Worm (Caenorhabditis elegans) whole organism, young adult: ENCODE data around the gene vps-29.

ENCODE experiments used
- B0035.1 ChIP-seq: sonication (generic microtip); optimal IDR thresholded peaks from 2 replicates; lab custom pipeline; 2016; ENCODE audit warnings: missing genetic modification characterization, mild to moderate bottlenecking, missing compliant biosample characterization, missing genotype, missing genetic modification reagents
- B0336.3 ChIP-seq: fragments of 200-800 bp; sonication (Bioruptor generic); IDR thresholded peaks from 2 replicates; pipeline ENCODE4 v1.3.6; 2022; ENCODE audit warnings: missing genetic modification characterization, missing compliant biosample characterization
- C17E4.6 ChIP-seq: fragments of 200-800 bp; sonication (Bioruptor generic); IDR thresholded peaks from 2 replicates; pipeline ENCODE4 v1.3.6; 2022; ENCODE audit warnings: missing genetic modification reagents, missing genetic modification characterization, missing compliant biosample characterization
- F22D6.2 ChIP-seq: sonication (generic microtip); optimal IDR thresholded peaks from 2 replicates; lab custom pipeline; 2016; ENCODE audit warnings: mild to moderate bottlenecking, missing genetic modification characterization, missing compliant biosample characterization
- F33H1.4 ChIP-seq: fragments of 200-800 bp; sonication (Bioruptor generic); IDR thresholded peaks from 2 replicates; pipeline ENCODE4 v1.3.6; 2022; ENCODE audit warnings: missing genetic modification reagents, missing genetic modification characterization, missing compliant biosample characterization
- F57A8.1 ChIP-seq: fragments of 200-800 bp; sonication (Bioruptor generic); optimal IDR thresholded peaks from 2 replicates; lab custom pipeline; 2018; ENCODE audit warnings: mild to moderate bottlenecking, missing genetic modification characterization, moderate library complexity, missing compliant biosample characterization
- F57C9.4 ChIP-seq: sonication (generic microtip); optimal IDR thresholded peaks from 2 replicates; lab custom pipeline; 2017; ENCODE audit warnings: mild to moderate bottlenecking, missing genetic modification characterization, missing compliant biosample characterization
- T26A5.8 ChIP-seq: sonication (generic microtip); optimal IDR thresholded peaks from 2 replicates; lab custom pipeline; 2016; ENCODE audit warnings: missing genetic modification characterization, missing compliant biosample characterization
- Y53F4B.3 ChIP-seq: fragments of 200-800 bp; sonication (Bioruptor generic); IDR thresholded peaks from 2 replicates; pipeline ENCODE4 v1.3.6; 2022; ENCODE audit warnings: missing genetic modification reagents, missing genetic modification characterization, missing compliant biosample characterization
- Y67H2A.10 ChIP-seq: fragments of 200-800 bp; sonication (Bioruptor generic); conservative IDR thresholded peaks from 2 replicates; pipeline ENCODE4 v1.3.6; 2022; ENCODE audit warnings: missing genetic modification reagents, missing genetic modification characterization, missing compliant biosample characterization
- Y79H2A.3 ChIP-seq: fragments of 200-800 bp; sonication (Bioruptor generic); conservative IDR thresholded peaks from 2 replicates; pipeline ENCODE4 v1.3.6; 2022; ENCODE audit warnings: missing genetic modification reagents, missing genetic modification characterization, missing compliant biosample characterization
- akir-1 ChIP-seq: fragments of 200-800 bp; sonication (Bioruptor generic); optimal IDR thresholded peaks from 2 replicates; lab custom pipeline; 2018; ENCODE audit warnings: mild to moderate bottlenecking, missing genetic modification characterization, moderate library complexity, missing compliant biosample characterization
- attf-5 ChIP-seq: fragments of 200-800 bp; sonication (Bioruptor generic); optimal IDR thresholded peaks from 2 replicates; lab custom pipeline; 2018; ENCODE audit warnings: mild to moderate bottlenecking, missing genetic modification characterization, missing compliant biosample characterization
- attf-6 ChIP-seq: fragments of 200-800 bp; sonication (Bioruptor generic); IDR thresholded peaks from 2 replicates; pipeline ENCODE4 v1.3.6; 2022; ENCODE audit warnings: missing genetic modification reagents, missing genetic modification characterization, missing compliant biosample characterization
- cebp-1 ChIP-seq, 2 experiments: fragments of 200-800 bp in 1 of 2; sonication (Bioruptor generic) in 1 of 2; sonication (generic microtip) in 1 of 2; IDR thresholded peaks in 1 of 2; optimal IDR thresholded peaks in 1 of 2; 2 replicates each; pipeline versions ENCODE4 v1.3.6 to Lab custom; 2017 to 2022; ENCODE audit warnings: missing compliant biosample characterization in 2 of 2, missing genetic modification characterization in 2 of 2, mild to moderate bottlenecking in 1 of 2, missing genetic modification reagents in 1 of 2, moderate library complexity in 1 of 2
- ceh-27 ChIP-seq: fragments of 200-800 bp; sonication (Bioruptor generic); optimal IDR thresholded peaks from 2 replicates; lab custom pipeline; 2018; ENCODE audit warnings: mild to moderate bottlenecking, missing genetic modification characterization, moderate library complexity, missing compliant biosample characterization
- ceh-40 ChIP-seq: fragments of 200-800 bp; sonication (Bioruptor generic); IDR thresholded peaks from 2 replicates; pipeline ENCODE4 v1.3.6; 2022; ENCODE audit warnings: missing genetic modification characterization, missing compliant biosample characterization
- ceh-91 ChIP-seq: fragments of 200-800 bp; sonication (Bioruptor generic); IDR thresholded peaks from 2 replicates; pipeline ENCODE4 v1.3.6; 2022; ENCODE audit warnings: missing genetic modification reagents, missing genetic modification characterization, missing compliant biosample characterization
- chd-7 ChIP-seq: sonication (generic microtip); optimal IDR thresholded peaks from 2 replicates; lab custom pipeline; 2016; ENCODE audit warnings: mild to moderate bottlenecking, missing genetic modification characterization, moderate library complexity, missing compliant biosample characterization
- dox-1 ChIP-seq: fragments of 200-800 bp; sonication (Bioruptor generic); IDR thresholded peaks from 2 replicates; pipeline ENCODE4 v1.3.6; 2022; ENCODE audit warnings: missing genetic modification reagents, missing genetic modification characterization, missing compliant biosample characterization
- efl-1 ChIP-seq: fragments of 150-350 bp; optimal IDR thresholded peaks from 2 replicates; lab custom pipeline; 2014; ENCODE audit warnings: missing biosample characterization, missing genetic modification reagents, missing genetic modification characterization
- ets-4 ChIP-seq: fragments of 200-800 bp; sonication (Bioruptor generic); optimal IDR thresholded peaks from 2 replicates; lab custom pipeline; 2018; ENCODE audit warnings: mild to moderate bottlenecking, missing genetic modification characterization, missing compliant biosample characterization
- gei-17 ChIP-seq: fragments of 200-800 bp; sonication (Bioruptor generic); optimal IDR thresholded peaks from 2 replicates; lab custom pipeline; 2018; ENCODE audit warnings: mild to moderate bottlenecking, missing genetic modification characterization, missing compliant biosample characterization
- hlh-12 ChIP-seq: sonication (generic microtip); optimal IDR thresholded peaks from 2 replicates; lab custom pipeline; 2016; ENCODE audit warnings: missing genetic modification characterization, missing compliant biosample characterization
- hlh-26 ChIP-seq: fragments of 200-800 bp; sonication (Bioruptor generic); conservative IDR thresholded peaks from 2 replicates; pipeline ENCODE4 v1.3.6; 2022; ENCODE audit warnings: missing genetic modification reagents, missing genetic modification characterization, missing compliant biosample characterization
- lin-35 ChIP-seq, 3 experiments: fragments of 150-350 bp in 2 of 3; sonication (generic microtip) in 1 of 3; optimal IDR thresholded peaks; 2 replicates each; lab custom pipeline; 2014 to 2018; ENCODE audit warnings: missing biosample characterization in 3 of 3, missing genetic modification characterization in 3 of 3, missing genetic modification reagents in 3 of 3
- lin-54 ChIP-seq: fragments of 200-800 bp; sonication (Bioruptor generic); optimal IDR thresholded peaks from 2 replicates; lab custom pipeline; 2018; ENCODE audit warnings: mild to moderate bottlenecking, missing genetic modification characterization, missing compliant biosample characterization
- lsl-1 ChIP-seq: fragments of 200-800 bp; sonication (Bioruptor generic); optimal IDR thresholded peaks from 2 replicates; lab custom pipeline; 2018; ENCODE audit warnings: mild to moderate bottlenecking, missing genetic modification characterization, moderate library complexity, missing compliant biosample characterization
- lsy-27 ChIP-seq: sonication (generic microtip); optimal IDR thresholded peaks from 2 replicates; lab custom pipeline; 2017; ENCODE audit warnings: missing genetic modification characterization, mild to moderate bottlenecking, missing compliant biosample characterization, antibody characterized with exemption, missing genotype, borderline replicate concordance; ENCODE audit not compliant: insufficient read depth
- madf-10 ChIP-seq: sonication (generic microtip); optimal IDR thresholded peaks from 2 replicates; lab custom pipeline; 2016; ENCODE audit warnings: mild to moderate bottlenecking, missing genetic modification characterization, missing compliant biosample characterization
- madf-6 ChIP-seq: fragments of 200-800 bp; sonication (Bioruptor generic); IDR thresholded peaks from 2 replicates; pipeline ENCODE4 v1.3.6; 2022; ENCODE audit warnings: missing genetic modification reagents, missing genetic modification characterization, missing compliant biosample characterization
- madf-8 ChIP-seq: fragments of 200-800 bp; sonication (Bioruptor generic); conservative IDR thresholded peaks from 2 replicates; pipeline ENCODE4 v1.3.6; 2022; ENCODE audit warnings: missing genetic modification reagents, missing genetic modification characterization, missing compliant biosample characterization
- nfyb-1 ChIP-seq: fragments of 200-800 bp; sonication (Bioruptor generic); IDR thresholded peaks from 2 replicates; pipeline ENCODE4 v1.3.6; 2022; ENCODE audit warnings: missing genetic modification reagents, missing genetic modification characterization, missing compliant biosample characterization
- nhr-179 ChIP-seq: sonication (generic microtip); optimal IDR thresholded peaks from 2 replicates; lab custom pipeline; 2016; ENCODE audit warnings: mild to moderate bottlenecking, missing genetic modification characterization, missing compliant biosample characterization
- pha-4 ChIP-seq: fragments of 150-350 bp; sonication (generic microtip); optimal IDR thresholded peaks from 2 replicates; lab custom pipeline; 2014; ENCODE audit warnings: missing biosample characterization, missing genetic modification reagents, missing genetic modification characterization
- rcor-1 ChIP-seq: fragments of 200-800 bp; sonication (Bioruptor generic); IDR thresholded peaks from 2 replicates; pipeline ENCODE4 v1.3.6; 2022; ENCODE audit warnings: missing genetic modification reagents, missing genetic modification characterization, missing compliant biosample characterization
- sdz-38 ChIP-seq: sonication (generic microtip); optimal IDR thresholded peaks from 2 replicates; lab custom pipeline; 2016; ENCODE audit warnings: missing genotype, missing genetic modification characterization, missing compliant biosample characterization
- snpc-4 ChIP-seq, 5 experiments: fragments of 150-350 bp in 1 of 5; sonication (generic microtip) in 4 of 5; optimal IDR thresholded peaks; 2 replicates each; lab custom pipeline; 2014 to 2018; ENCODE audit warnings: missing genetic modification characterization in 5 of 5, missing biosample characterization in 3 of 5, antibody characterized with exemption in 2 of 5, mild to moderate bottlenecking in 2 of 5, missing compliant biosample characterization in 2 of 5, missing genotype in 2 of 5, moderate library complexity in 2 of 5, missing genetic modification reagents in 1 of 5
- unc-130 ChIP-seq: sonication (generic microtip); optimal IDR thresholded peaks from 2 replicates; lab custom pipeline; 2016; ENCODE audit warnings: missing genetic modification reagents, missing genetic modification characterization, missing compliant biosample characterization
- unc-62 ChIP-seq: fragments of 150-350 bp; optimal IDR thresholded peaks from 2 replicates; lab custom pipeline; 2014; ENCODE audit warnings: missing biosample characterization, missing genetic modification reagents, missing genetic modification characterization
- zfh-2 ChIP-seq: fragments of 200-800 bp; sonication (Bioruptor generic); conservative IDR thresholded peaks from 2 replicates; pipeline ENCODE4 v1.3.6; 2022; ENCODE audit warnings: missing genetic modification reagents, missing genetic modification characterization, missing compliant biosample characterization
- ztf-28 ChIP-seq: fragments of 200-800 bp; sonication (Bioruptor generic); IDR thresholded peaks from 2 replicates; pipeline ENCODE4 v1.3.6; 2022; ENCODE audit warnings: missing genetic modification reagents, missing genetic modification characterization, missing compliant biosample characterization

Gene vps-29

ce11 chrIII:10093093-10093492 is 19.8 kb downstream of the vps-29 start (continued):
- TF ChIP-seq lsy-27: no peak
- TF ChIP-seq F57A8.1: no peak
- no peak for TF ChIP-seq ets-4 (GFP tag; lab: Kevin White, UChicago)
- 0 out of 2 replicates have a peak, but pooled peaks have one; percentile 18 for TF ChIP-seq F33H1.4
- TF ChIP-seq Y67H2A.10: no peak
- TF ChIP-seq unc-130 (GFP tag; lab: Kevin White, UChicago): no peak
- peak; percentile 37; the same call in 1 of the 2 replicates for TF ChIP-seq madf-6 (GFP tag; lab: Robert Waterston, UW)
- no peak for TF ChIP-seq F57C9.4
- TF ChIP-seq attf-5: no peak
- TF ChIP-seq gei-17 (GFP tag; lab: Kevin White, UChicago): no peak
- no peak for TF ChIP-seq dox-1 (GFP tag; lab: Robert Waterston, UW)
- TF ChIP-seq C17E4.6 (GFP tag; lab: Robert Waterston, UW): no peak
- TF ChIP-seq unc-62: no peak
- TF ChIP-seq hlh-12 (tag; lab: Kevin White, UChicago): no peak
- TF ChIP-seq nhr-179: no peak
- no peak for TF ChIP-seq snpc-4 (GFP tag; optimal IDR thresholded peaks at IDR 0.05; lab: Kevin White, UChicago)
- TF ChIP-seq snpc-4 (tag; optimal IDR thresholded peaks at IDR 0.05; lab: Kevin White, UChicago): peak in 1 of 4 experiments; percentile 6
- no peak for TF ChIP-seq ztf-28
- TF ChIP-seq hlh-26 (GFP tag; lab: Robert Waterston, UW): no peak
- TF ChIP-seq nfyb-1 (GFP tag; lab: Robert Waterston, UW): 0 out of 2 replicates have a peak, but pooled peaks have one; percentile 35
- TF ChIP-seq madf-10 (tag; lab: Kevin White, UChicago): no peak
- peak; percentile 81 for TF ChIP-seq lin-54 (GFP tag; lab: Kevin White, UChicago)
- TF ChIP-seq lsl-1 (GFP tag; lab: Kevin White, UChicago): peak; percentile 42
- TF ChIP-seq pha-4 (tag; lab: Kevin White, UChicago): no peak
- no peak for TF ChIP-seq sdz-38 (tag; lab: Kevin White, UChicago)
- no peak for TF ChIP-seq rcor-1
- no peak for TF ChIP-seq B0336.3 (GFP tag; lab: Robert Waterston, UW)
- no peak for TF ChIP-seq zfh-2 (GFP tag; lab: Robert Waterston, UW)

ce11 chrIII:10090685-10091084 is 22.2 kb downstream of the vps-29 start, which contains the start of gene gtf-2H2C:
Gene gtf-2H2C (minus strand): TSS chrIII:10090785.
- TF ChIP-seq ceh-27 (GFP tag; lab: Kevin White, UChicago): no peak
- no peak for TF ChIP-seq B0035.1
- TF ChIP-seq cebp-1 (GFP tag; IDR thresholded peaks at IDR 0.05; lab: Robert Waterston, UW): no peak
- TF ChIP-seq cebp-1 (tag; optimal IDR thresholded peaks at IDR 0.05; lab: Kevin White, UChicago): peak; percentile 18
- 0 out of 2 replicates have a peak, but pooled peaks have one; percentile 9 for TF ChIP-seq B0336.3 (GFP tag; lab: Robert Waterston, UW)
- TF ChIP-seq F22D6.2 (tag; lab: Kevin White, UChicago): no peak
- no peak for TF ChIP-seq dox-1 (GFP tag; lab: Robert Waterston, UW)
- TF ChIP-seq lin-35 (GFP tag; optimal IDR thresholded peaks at IDR 0.05; lab: Kevin White, UChicago): no peak
- TF ChIP-seq madf-6 (GFP tag; lab: Robert Waterston, UW): peak; percentile 44; the same call in 1 of the 2 replicates
- no peak for TF ChIP-seq ets-4 (GFP tag; lab: Kevin White, UChicago)
- TF ChIP-seq Y79H2A.3 (GFP tag; lab: Robert Waterston, UW): 0 out of 2 replicates have a peak, but pooled peaks have one; percentile 27
- no peak for TF ChIP-seq ceh-40
- no peak for TF ChIP-seq gei-17 (GFP tag; lab: Kevin White, UChicago)
- TF ChIP-seq efl-1: no peak
- TF ChIP-seq attf-6 (GFP tag; lab: Robert Waterston, UW): no peak
- no peak for TF ChIP-seq Y53F4B.3 (GFP tag; lab: Robert Waterston, UW)
- TF ChIP-seq Y67H2A.10: no peak
- no peak for TF ChIP-seq T26A5.8
- no peak for TF ChIP-seq ceh-91 (GFP tag; lab: Robert Waterston, UW)
- TF ChIP-seq madf-8: no peak
- no peak for TF ChIP-seq akir-1 (GFP tag; lab: Kevin White, UChicago)
- TF ChIP-seq chd-7 (tag; lab: Kevin White, UChicago): no peak
- TF ChIP-seq, all 124 proteins: peak for 4
